Worm (Caenorhabditis elegans) whole organism, dauer: ENCODE measurements around the gene C18B2.5.

Source experiments
- unc-62 ChIP-seq: sonication (generic microtip); optimal IDR thresholded peaks from 2 replicates; lab custom pipeline; 2017; ENCODE audit warnings: missing biosample characterization, missing genetic modification reagents, missing genetic modification characterization

Gene C18B2.5

ce11 chrX:3613665-3614064, 2.8 kb upstream of the C18B2.5 start:
- TF ChIP-seq unc-62 (GFP tag; lab: Kevin White, UChicago) = no peak

ce11 chrX:3611740-3612139, 848 bp upstream of the C18B2.5 start:
- TF ChIP-seq unc-62 (GFP tag; lab: Kevin White, UChicago) = no peak

ce11 chrX:3610442-3610841, 450 bp downstream of the C18B2.5 start:
- no peak for TF ChIP-seq unc-62 (GFP tag; lab: Kevin White, UChicago)

DNA sequence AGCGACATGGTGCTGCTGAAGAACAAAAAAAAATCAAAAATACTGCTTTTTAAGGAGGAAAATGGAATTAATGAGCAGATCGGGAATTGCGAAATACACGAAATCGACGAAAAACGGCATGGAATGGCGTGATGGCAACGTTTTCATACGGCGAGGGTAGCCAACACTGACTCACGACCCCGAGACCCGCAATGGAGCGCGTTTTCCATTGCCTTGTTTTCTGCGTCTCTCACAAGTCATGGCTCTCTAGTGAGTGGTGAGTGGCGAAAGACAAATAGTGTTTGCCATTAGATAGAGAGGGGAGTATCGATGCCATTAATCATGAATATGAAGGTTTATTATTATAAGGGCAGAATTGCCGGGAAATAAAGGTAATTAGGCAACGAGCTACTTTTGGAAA, 5.2 kb downstream of the C18B2.5 start, which contains the start of gene C18B2.4:
Gene C18B2.4 (minus strand): TSS at position 15 of the 400 bp plus-strand sequence.
- no peak for TF ChIP-seq unc-62 (GFP tag; lab: Kevin White, UChicago)

- TF ChIP-seq unc-62 (GFP tag; lab: Kevin White, UChicago) = no peak
These were observed 8.3 kb downstream of the C18B2.5 start for ce11 chrX:3602622-3603021.

DNA sequence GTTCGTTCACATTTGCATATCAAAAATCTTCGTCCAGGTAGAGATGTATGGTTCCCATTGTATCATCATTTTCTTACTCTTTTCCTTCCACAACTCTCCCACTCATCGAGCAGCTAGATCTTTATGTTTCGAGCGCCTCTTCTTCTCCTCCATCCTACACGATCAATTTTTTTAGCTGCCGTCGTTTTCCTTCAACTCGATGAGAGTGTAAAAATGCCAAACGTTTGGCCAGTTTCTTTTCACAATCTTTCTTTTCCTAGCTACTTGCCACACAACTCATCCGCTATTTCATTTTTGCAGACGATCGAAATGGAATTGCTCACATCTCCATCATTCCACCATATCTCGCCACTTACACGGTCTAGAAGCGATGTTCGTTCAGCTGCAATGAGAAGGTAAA, 9.4 kb downstream of the C18B2.5 start, which contains the start of gene C18B2.3:
Gene C18B2.3 (plus strand): TSS at position 301 of the 400 bp plus-strand sequence.
- TF ChIP-seq unc-62 (GFP tag; lab: Kevin White, UChicago) = no peak

- no peak for TF ChIP-seq unc-62 (GFP tag; lab: Kevin White, UChicago)
These were observed 10.5 kb downstream of the C18B2.5 start, which contains the start of gene cgr-1 for ce11 chrX:3600390-3600789. TSS of gene cgr-1 (minus strand) at chrX:3600457.

DNA sequence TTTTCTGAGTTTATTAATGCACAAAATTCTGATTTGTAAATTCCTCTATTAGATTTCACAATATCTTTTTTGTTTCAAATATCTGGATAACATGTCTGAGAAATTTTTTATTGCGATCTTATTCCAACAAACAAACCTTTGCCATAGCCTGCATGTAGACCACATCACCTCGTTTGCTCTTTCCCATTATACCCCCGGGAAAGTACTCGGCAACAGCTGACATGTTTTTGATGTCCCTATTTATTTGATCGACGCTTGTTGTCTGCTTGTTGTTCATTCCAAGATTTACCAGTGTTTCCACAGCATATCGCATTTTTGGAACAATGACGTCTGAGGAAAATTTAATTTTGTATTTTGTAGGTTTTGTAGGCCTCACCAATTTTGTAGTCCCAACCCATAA, 11.0 kb downstream of the C18B2.5 start:
- TF ChIP-seq unc-62 (GFP tag; lab: Kevin White, UChicago) = no peak

DNA sequence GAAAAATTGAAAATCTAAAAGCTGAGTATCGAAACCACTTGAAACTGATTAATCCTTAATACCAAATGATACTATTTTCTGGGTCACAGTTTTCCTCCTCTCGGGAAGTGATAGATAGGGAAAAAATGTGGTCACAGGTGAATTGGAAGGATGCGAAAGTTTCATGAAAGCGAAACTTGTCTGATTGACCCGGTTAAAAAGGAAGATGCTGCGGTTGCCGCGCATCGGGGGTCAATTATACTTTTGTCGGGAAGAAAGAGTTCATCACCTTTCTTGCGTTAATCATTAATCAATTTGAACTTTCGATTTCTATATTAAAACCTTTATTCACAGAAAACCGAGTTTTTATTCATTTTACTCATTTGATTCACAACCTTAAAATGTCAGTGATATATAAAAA, 13.9 kb downstream of the C18B2.5 start:
- no peak for TF ChIP-seq unc-62 (GFP tag; lab: Kevin White, UChicago)

DNA sequence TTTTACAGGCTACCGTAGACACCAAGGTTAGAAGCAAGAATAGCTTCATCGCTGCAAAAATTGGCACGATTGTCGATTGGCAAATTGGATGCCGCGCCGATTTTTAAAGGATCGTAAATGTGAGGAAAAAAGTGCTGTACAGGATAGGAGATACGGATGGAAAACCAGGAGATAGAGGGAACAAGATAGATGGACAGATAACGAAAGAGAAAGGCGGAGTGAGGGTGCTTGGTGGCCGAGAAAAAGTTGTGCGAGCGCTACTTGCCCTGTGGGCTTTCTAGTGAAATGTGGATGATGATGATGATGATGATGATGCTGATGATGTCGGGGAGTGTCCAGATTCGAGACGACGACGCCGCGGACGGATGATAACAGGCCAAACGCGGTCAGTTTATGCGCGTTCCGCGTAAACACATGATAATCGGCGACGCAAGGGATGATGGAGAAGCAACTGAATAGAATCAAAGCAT, 14.6 kb downstream of the C18B2.5 start, which contains the start of gene T27A10.6:
Gene T27A10.6 (minus strand): TSS at position 51 of the 470 bp plus-strand sequence.
- no peak for TF ChIP-seq unc-62 (GFP tag; lab: Kevin White, UChicago)

ce11 chrX:3590510-3590909, 20.4 kb downstream of the C18B2.5 start:
- TF ChIP-seq unc-62 (GFP tag; lab: Kevin White, UChicago) = no peak

DNA sequence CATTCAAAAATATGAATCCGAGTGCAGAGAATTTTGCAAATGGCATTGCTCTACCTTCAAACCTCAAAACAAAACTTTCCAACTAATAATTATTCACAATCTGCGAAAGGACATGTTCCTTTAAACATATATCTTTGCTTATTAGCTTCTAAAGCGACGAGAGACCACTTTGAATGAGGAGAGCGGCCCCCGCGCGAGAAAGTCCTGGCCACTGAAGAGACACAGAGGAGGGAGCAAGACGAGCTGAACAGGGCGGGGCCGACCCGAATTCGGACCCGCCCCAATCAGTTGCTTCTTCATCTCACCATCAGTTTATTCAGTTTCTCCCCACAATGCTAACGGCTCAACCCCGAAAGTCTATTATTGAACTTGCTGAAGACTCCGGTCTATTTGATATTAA, 25.3 kb downstream of the C18B2.5 start, which contains the start of gene T27A10.2:
Gene T27A10.2 (plus strand): TSS at position 333 of the 400 bp plus-strand sequence.
- TF ChIP-seq unc-62 (GFP tag; lab: Kevin White, UChicago) = no peak

DNA sequence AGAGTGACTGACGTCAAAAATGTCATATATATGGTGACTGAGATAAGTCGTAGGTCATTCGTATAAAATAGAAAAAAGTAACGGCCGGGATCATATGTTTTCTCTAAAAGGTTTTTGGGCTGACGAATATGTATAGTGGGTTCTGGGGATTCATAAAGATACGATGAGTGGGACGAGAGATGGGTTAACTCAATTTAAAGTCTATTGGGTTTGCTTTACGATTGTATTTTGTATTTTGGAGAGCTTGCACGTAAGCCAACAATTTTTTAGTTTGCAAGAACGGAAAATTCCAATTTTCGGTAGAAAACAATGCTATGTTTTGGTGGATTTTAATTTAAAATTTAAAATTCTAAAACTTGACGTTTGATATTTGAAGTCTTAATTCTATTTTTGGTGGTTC, 26.4 kb downstream of the C18B2.5 start:
- TF ChIP-seq unc-62 (GFP tag; lab: Kevin White, UChicago) = no peak

DNA sequence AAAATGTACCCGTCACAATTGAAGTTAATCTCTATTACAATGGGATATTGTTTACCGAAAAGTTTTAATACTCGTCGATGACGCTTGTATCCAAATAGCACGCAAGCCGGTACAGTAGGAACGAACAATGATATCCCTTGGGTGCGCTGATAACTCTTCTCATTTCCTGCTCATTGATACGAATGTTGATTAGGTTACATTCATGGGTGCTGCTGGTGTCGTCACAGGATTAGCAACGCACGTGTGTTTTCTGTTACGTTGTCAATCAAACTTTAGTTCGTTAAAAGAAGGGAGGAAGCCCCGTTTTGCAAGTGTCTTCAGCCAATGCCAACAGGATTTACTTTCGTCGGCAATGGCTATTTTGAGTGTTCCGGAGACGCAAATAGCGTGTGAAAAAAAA, 27.5 kb downstream of the C18B2.5 start:
- TF ChIP-seq unc-62 (GFP tag; lab: Kevin White, UChicago) = no peak

- TF ChIP-seq unc-62 (GFP tag; lab: Kevin White, UChicago) = no peak
These were observed 29.1 kb downstream of the C18B2.5 start for ce11 chrX:3581813-3582212.

DNA sequence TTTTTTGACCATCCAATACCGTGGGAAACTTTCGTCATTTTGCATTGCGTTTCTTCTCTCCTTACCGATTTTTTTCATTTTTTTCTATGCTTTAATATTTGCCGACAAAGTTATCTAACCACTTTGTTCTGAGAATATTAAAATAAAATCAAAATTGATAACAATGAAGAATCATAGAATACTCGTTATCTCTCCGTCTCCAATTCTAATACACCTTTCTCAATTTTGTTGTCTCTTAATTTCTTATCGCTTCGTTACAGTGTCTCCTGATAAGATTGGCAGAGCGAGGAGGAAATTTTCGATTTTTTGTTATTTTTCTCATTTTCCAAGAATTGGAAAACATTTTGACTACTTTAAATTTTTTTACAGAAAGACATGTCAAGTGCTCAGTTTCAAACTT, 34.7 kb downstream of the C18B2.5 start, which contains the start of gene ckc-1:
Gene ckc-1 (plus strand): TSS at position 368 of the 400 bp plus-strand sequence.
- no peak for TF ChIP-seq unc-62 (GFP tag; lab: Kevin White, UChicago)

- no peak for TF ChIP-seq unc-62 (GFP tag; lab: Kevin White, UChicago)
These were observed 37.4 kb downstream of the C18B2.5 start, which contains the start of gene T27A10.5 for ce11 chrX:3573482-3573881. TSS of gene T27A10.5 (minus strand) at chrX:3573582.
